Worm (Caenorhabditis elegans): ENCODE measurements around the gene R144.3.
"Not testable (repeated sequence)": the region's sequence is repeated elsewhere in the genome, so short reads cannot be mapped to it uniquely, and the experiment has no call there.

Gene R144.3

DNA sequence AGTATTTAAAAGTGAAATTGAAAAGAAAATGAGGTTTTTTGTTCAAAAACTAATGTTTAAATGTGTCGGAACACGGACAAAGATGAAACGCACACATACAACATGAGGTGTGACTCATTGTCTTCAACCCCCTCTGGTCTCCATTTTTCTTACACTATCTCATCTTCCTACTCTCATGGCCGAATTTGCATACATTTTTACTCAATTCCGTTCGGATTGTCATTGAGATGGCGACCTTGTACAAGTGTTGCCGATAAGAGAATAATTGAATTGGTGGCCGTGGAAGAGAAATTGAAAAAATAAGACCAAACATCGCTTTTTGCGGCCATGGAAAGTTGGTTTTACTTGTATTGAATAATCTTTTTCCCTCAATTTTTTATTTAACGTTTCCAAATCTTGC, 25.4 kb downstream of the R144.3 start, which contains the start of gene txbp-3:
txbp-3 (minus strand) TSS at position 285 of the 400 bp plus-strand sequence.
- no peak for TF ChIP-seq T22C8.4 (GFP tag; IDR thresholded peaks at IDR 0.05)
- no peak for TF ChIP-seq ref-1 (GFP tag; conservative IDR thresholded peaks at IDR 0.05)
- peak; percentile 21 for TF ChIP-seq cog-1 (tag; optimal IDR thresholded peaks at IDR 0.05)
- peak; percentile 71 for TF ChIP-seq ztf-23 (GFP tag; IDR thresholded peaks at IDR 0.05)
- no peak for TF ChIP-seq flt-1 (GFP tag; IDR thresholded peaks at IDR 0.05)
- no peak for TF ChIP-seq tab-1 (GFP tag; IDR thresholded peaks at IDR 0.05)

DNA sequence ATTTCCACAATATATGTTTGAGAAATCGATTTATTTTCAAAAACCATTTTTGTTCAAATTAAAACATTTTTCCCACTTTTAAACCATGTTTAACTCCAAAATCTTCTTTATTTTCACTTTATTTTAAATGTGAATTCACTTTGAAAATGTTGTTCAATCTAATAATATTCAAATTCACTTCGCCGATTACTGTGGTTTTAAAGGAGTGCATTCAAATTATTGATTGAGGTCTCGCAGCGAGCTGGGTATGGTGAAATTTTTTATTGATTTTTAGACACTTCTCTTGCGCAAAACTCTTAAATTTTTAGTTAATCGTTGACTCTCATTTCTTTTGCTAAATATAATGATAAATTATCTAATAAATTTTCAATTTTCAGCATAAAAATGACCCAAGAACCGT, 26.0 kb downstream of the R144.3 start, which contains the start of gene C45G9.5:
C45G9.5 (plus strand) TSS at position 378 of the 400 bp plus-strand sequence.
- TF ChIP-seq med-1 (GFP tag; optimal IDR thresholded peaks at IDR 0.05; ENCODE audit: insufficient read depth) (no peak), ref-1 (GFP tag; conservative IDR thresholded peaks at IDR 0.05) (no peak)

DNA sequence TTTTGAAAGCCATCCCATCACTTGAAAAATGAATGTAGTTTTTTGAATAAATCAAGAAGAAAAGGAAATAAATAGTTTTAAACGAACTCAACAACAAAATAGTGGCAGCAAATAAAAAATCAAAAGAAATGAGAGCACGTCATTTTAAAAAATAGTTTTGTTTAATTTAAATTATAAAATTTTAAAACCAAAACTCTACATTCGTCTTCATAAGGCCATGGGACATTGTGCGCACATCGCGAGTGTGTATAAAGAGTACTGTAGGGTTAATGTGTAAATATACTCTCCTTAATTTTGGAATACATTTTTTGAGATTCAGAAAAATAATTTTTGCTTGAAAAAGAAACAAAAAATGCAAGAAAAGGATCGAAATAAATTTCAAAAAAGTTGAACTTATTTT, 30.2 kb downstream of the R144.3 start, which contains the start of gene C45G9.15:
C45G9.15 (minus strand) TSS at position 101 of the 400 bp plus-strand sequence.
- TF ChIP-seq med-1 (GFP tag; optimal IDR thresholded peaks at IDR 0.05; ENCODE audit: insufficient read depth): no peak
- TF ChIP-seq ref-1 (GFP tag; conservative IDR thresholded peaks at IDR 0.05): no peak
- TF ChIP-seq cog-1 (tag; optimal IDR thresholded peaks at IDR 0.05): no peak
- no peak for TF ChIP-seq ztf-23 (GFP tag; IDR thresholded peaks at IDR 0.05)
- TF ChIP-seq tab-1 (GFP tag; IDR thresholded peaks at IDR 0.05): no peak
- TF ChIP-seq klf-2 (GFP tag; conservative IDR thresholded peaks at IDR 0.05): no peak
- TF ChIP-seq flt-1 (GFP tag; IDR thresholded peaks at IDR 0.05): no peak
- TF ChIP-seq T22C8.4 (GFP tag; IDR thresholded peaks at IDR 0.05): no peak
- TF ChIP-seq ztf-29 (GFP tag; IDR thresholded peaks at IDR 0.05): no peak

DNA sequence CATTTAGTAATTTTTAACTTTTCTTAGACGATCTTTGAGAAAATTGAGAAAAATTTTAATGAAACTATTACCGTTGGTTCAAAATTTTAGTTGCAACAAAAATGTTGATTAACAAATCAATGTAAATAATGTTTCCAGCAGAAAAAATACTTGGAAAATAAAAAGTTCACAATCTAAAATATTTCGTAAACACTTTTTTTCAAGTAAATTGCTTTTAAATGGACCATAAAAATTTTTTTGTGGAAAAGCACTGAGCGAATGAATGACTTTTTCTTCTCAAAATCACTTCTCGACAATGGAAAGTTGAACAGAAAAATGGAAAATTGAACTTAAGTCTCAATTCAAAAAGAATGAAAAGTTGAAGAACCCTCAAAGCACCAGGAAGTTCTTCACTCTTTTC, 31.8 kb downstream of the R144.3 start, which contains the start of gene C45G9.8:
C45G9.8 (minus strand) TSS at position 101 of the 400 bp plus-strand sequence.
- TF ChIP-seq ztf-29 (GFP tag; IDR thresholded peaks at IDR 0.05) (no peak), ref-1 (GFP tag; conservative IDR thresholded peaks at IDR 0.05) (no peak), T22C8.4 (GFP tag; IDR thresholded peaks at IDR 0.05) (no peak), cog-1 (tag; optimal IDR thresholded peaks at IDR 0.05) (no peak), med-1 (GFP tag; optimal IDR thresholded peaks at IDR 0.05; ENCODE audit: insufficient read depth) (no peak), ztf-23 (GFP tag; IDR thresholded peaks at IDR 0.05) (no peak), tab-1 (GFP tag; IDR thresholded peaks at IDR 0.05) (no peak), klf-2 (GFP tag; conservative IDR thresholded peaks at IDR 0.05) (no peak), flt-1 (GFP tag; IDR thresholded peaks at IDR 0.05) (no peak)

DNA sequence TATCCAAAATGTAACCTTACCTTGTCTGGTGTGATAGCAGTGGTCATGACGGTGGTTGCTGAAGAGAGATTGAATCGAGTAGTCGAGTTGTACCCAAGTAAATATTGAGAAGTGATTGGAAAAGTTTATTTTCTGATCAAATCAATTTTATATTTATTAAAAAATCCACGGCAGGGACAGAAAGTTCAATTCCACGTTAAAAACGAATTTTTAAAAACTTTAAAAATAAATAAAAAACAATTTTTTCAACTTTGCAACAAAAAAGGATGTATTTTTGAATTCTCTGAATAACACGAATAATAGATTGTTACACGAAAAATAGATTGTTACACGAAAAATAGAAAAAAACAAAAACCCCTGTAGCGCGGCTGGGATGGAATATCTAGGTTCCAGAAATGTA, 33.9 kb downstream of the R144.3 start, which contains the start of gene C45G9.9:
C45G9.9 (minus strand) TSS at position 101 of the 400 bp plus-strand sequence.
- not testable (repeated sequence) for TF ChIP-seq ref-1 (GFP tag; conservative IDR thresholded peaks at IDR 0.05); cog-1 (tag; optimal IDR thresholded peaks at IDR 0.05); ztf-29 (GFP tag; IDR thresholded peaks at IDR 0.05)

DNA sequence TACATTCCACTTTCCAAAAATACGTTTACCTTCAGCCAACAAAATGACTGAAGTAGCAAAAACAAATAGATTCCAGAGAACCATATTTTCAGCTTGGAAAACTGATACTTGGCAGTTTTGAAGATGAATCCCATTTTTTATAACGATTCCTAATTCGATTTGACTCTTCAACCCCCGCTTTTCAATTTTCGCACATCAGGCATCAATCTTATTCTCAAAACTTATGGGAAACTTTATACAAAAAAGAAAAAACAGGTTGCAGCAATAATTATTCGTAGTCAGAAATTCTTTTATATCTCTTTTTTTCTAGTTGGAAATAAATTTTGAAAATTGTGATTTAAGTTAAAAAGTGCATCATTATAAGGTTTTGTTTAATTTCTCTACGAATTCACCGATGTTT, 40.0 kb downstream of the R144.3 start, which contains the start of gene C45G9.10:
C45G9.10 (minus strand) TSS at position 101 of the 400 bp plus-strand sequence.
- TF ChIP-seq cog-1 (tag; optimal IDR thresholded peaks at IDR 0.05): no peak
- no peak for TF ChIP-seq klf-2 (GFP tag; conservative IDR thresholded peaks at IDR 0.05)
- no peak for TF ChIP-seq ref-1 (GFP tag; conservative IDR thresholded peaks at IDR 0.05)
- TF ChIP-seq ztf-29 (GFP tag; IDR thresholded peaks at IDR 0.05): no peak
- no peak for TF ChIP-seq med-1 (GFP tag; optimal IDR thresholded peaks at IDR 0.05; ENCODE audit: insufficient read depth)
- TF ChIP-seq tab-1 (GFP tag; IDR thresholded peaks at IDR 0.05): no peak
- TF ChIP-seq flt-1 (GFP tag; IDR thresholded peaks at IDR 0.05): no peak
- TF ChIP-seq ztf-23 (GFP tag; IDR thresholded peaks at IDR 0.05): no peak
- TF ChIP-seq T22C8.4 (GFP tag; IDR thresholded peaks at IDR 0.05): no peak

DNA sequence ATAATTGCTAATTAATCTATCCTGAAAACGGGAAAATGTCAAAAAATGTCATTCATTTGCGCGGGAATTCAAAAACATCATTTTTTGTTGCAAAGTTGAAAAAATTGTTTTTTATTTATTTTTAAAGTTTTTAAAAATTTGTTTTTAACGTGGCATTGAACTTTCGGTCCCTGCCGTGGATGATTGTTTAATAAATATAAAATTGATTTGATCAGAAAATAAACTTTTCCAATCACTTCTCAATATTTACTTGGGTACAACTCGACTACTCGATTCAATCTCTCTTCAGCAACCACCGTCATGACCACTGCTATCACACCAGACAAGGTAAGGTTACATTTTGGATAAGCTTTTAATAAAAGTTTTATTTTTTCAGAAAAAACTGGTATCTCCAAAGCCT, 40.6 kb downstream of the R144.3 start, which contains the start of gene C45G9.4:
C45G9.4 (plus strand) TSS at position 301 of the 400 bp plus-strand sequence.
- not testable (repeated sequence) for TF ChIP-seq ztf-23, flt-1, ztf-29 (GFP tag; IDR thresholded peaks at IDR 0.05)

DNA sequence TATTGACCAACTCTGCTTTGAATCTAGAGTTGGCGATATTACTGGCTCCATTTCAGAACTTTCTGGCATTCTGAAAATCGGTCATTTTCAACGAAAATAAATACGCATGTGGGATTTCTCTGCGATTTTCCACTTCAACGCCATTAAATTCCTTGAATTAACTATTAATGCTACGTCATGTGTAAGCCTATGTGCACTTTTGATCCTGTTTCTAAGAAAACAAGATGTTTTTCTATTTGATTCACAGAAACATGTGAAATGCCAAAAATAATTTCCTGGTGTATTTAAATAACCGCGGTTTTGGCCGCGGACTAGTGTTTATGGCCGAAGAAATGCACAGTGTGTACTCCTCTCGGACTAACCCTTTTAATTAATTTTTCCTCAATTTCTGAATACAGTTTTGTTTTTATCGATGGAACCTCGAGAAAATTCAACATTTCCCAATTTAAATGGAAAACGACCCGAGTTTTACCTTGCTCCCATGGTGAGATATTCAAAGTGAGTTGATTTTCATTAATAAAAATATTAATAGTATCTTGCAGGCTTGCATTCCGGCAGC, 47.0 kb downstream of the R144.3 start, which contains the start of the genes C45G9.11 and C45G9.2:
C45G9.11 (minus strand) TSS at position 51 of the 559 bp plus-strand sequence.
C45G9.2 (plus strand) TSS at position 392 of the 559 bp plus-strand sequence.
- peak; percentile 61 for TF ChIP-seq flt-1 (GFP tag; IDR thresholded peaks at IDR 0.05)
- peak; percentile 74 for TF ChIP-seq ztf-23 (GFP tag; IDR thresholded peaks at IDR 0.05)
- TF ChIP-seq cog-1 (tag; optimal IDR thresholded peaks at IDR 0.05): peak; percentile 62
- TF ChIP-seq T22C8.4 (GFP tag; IDR thresholded peaks at IDR 0.05): no peak
- no peak for TF ChIP-seq med-1 (GFP tag; optimal IDR thresholded peaks at IDR 0.05; ENCODE audit: insufficient read depth)
- TF ChIP-seq tab-1 (GFP tag; IDR thresholded peaks at IDR 0.05): no peak
- TF ChIP-seq ref-1 (GFP tag; conservative IDR thresholded peaks at IDR 0.05): no peak
- no peak for TF ChIP-seq ztf-29 (GFP tag; IDR thresholded peaks at IDR 0.05)
- no peak for TF ChIP-seq klf-2 (GFP tag; conservative IDR thresholded peaks at IDR 0.05)

DNA sequence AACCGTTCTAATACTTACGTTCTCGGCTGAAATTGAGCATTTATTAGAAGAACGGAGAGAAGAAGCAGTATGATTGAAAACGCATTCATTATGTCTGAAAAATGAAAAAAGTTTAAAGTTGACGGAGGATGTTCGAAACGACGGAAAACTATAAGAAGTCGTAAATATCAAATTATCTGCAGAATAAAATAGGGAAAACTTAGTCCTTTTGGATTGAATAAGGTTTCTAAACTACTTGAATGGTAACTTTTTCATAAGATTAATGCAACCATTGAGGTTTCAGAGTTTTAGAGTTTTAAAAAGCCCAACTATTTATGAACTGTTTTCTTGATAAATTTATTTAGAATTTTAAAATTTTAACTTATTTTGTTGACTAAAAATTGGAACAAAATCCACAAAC, 49.7 kb downstream of the R144.3 start, which contains the start of gene C45G9.12:
C45G9.12 (minus strand) TSS at position 101 of the 400 bp plus-strand sequence.
- TF ChIP-seq flt-1 (GFP tag; IDR thresholded peaks at IDR 0.05) (no peak), ztf-23 (GFP tag; IDR thresholded peaks at IDR 0.05) (no peak), tab-1 (GFP tag; IDR thresholded peaks at IDR 0.05) (no peak), cog-1 (tag; optimal IDR thresholded peaks at IDR 0.05) (no peak), klf-2 (GFP tag; conservative IDR thresholded peaks at IDR 0.05) (no peak), ref-1 (GFP tag; conservative IDR thresholded peaks at IDR 0.05) (no peak), med-1 (GFP tag; optimal IDR thresholded peaks at IDR 0.05; ENCODE audit: insufficient read depth) (no peak), T22C8.4 (GFP tag; IDR thresholded peaks at IDR 0.05) (no peak), ztf-29 (GFP tag; IDR thresholded peaks at IDR 0.05) (no peak)

Measured in whole organism, midembryonic.